Fruit fly (Drosophila melanogaster) whole organism, embryonic: Measurements from ENCODE around the gene CG34008.

Source experiments
- CG12155 ChIP-seq: fragments of 200-800 bp; sonication (Bioruptor generic); optimal IDR thresholded peaks from 3 replicates; lab custom pipeline; 2016; ENCODE audit warnings: missing biosample characterization, missing genetic modification characterization
- CG12236 ChIP-seq: fragments of 200-800 bp; sonication (Bioruptor generic); optimal IDR thresholded peaks from 2 replicates; lab custom pipeline; 2016; ENCODE audit warnings: missing biosample characterization, missing genetic modification characterization
- CG13424 ChIP-seq: fragments of 200-800 bp; sonication (Bioruptor generic); optimal IDR thresholded peaks from 2 replicates; lab custom pipeline; 2019; ENCODE audit warnings: missing biosample characterization, mild to moderate bottlenecking, missing genetic modification characterization, moderate library complexity
- CG1832 ChIP-seq: fragments of 200-800 bp; sonication (Bioruptor generic); optimal IDR thresholded peaks from 2 replicates; lab custom pipeline; 2017; ENCODE audit warnings: missing biosample characterization, mild to moderate bottlenecking, missing genetic modification characterization, inconsistent platforms
- CG2678 ChIP-seq: fragments of 200-800 bp; sonication (Bioruptor generic); optimal IDR thresholded peaks from 3 replicates; lab custom pipeline; 2019; ENCODE audit warnings: missing biosample characterization, mild to moderate bottlenecking, missing genetic modification characterization, moderate library complexity
- D19A ChIP-seq: fragments of 200-800 bp; optimal IDR thresholded peaks from 3 replicates; lab custom pipeline; 2019; ENCODE audit warnings: missing biosample characterization, mild to moderate bottlenecking, missing genetic modification characterization, moderate library complexity
- Max ChIP-seq: fragments of 200-800 bp; sonication (Bioruptor generic); optimal IDR thresholded peaks from 2 replicates; lab custom pipeline; 2016; ENCODE audit warnings: missing biosample characterization, mild to moderate bottlenecking, missing genetic modification characterization
- Sox102F ChIP-seq: fragments of 200-800 bp; sonication (Bioruptor generic); optimal IDR thresholded peaks from 2 replicates; lab custom pipeline; 2018; ENCODE audit warnings: missing biosample characterization, mild to moderate bottlenecking, missing genetic modification characterization, moderate library complexity
- run ChIP-seq: fragments of 200-800 bp; sonication (Bioruptor generic); optimal IDR thresholded peaks from 3 replicates; lab custom pipeline; 2018; ENCODE audit warnings: missing biosample characterization, mild to moderate bottlenecking, missing genetic modification characterization
- ssp ChIP-seq: fragments of 200-800 bp; sonication (Bioruptor generic); IDR thresholded peaks from 2 replicates; pipeline ENCODE4 v1.3.6; 2022; ENCODE audit warnings: missing biosample characterization, missing genetic modification characterization
- zf30C ChIP-seq: fragments of 200-800 bp; sonication (Bioruptor generic); optimal IDR thresholded peaks from 3 replicates; lab custom pipeline; 2018; ENCODE audit warnings: missing biosample characterization, mild to moderate bottlenecking, missing genetic modification characterization

dm6 chr3R:20593463-20593838, 12.1 kb upstream of the CG34008 start:
- TF ChIP-seq D19A (no peak), Sox102F (GFP tag; lab: Kevin White, UChicago) (no peak), CG12155 (GFP tag; lab: Kevin White, UChicago) (no peak), ssp (GFP tag; lab: Robert Waterston, UW) (no peak), CG2678 (tag; lab: Kevin White, UChicago) (no peak), run (no peak), zf30C (GFP tag; lab: Kevin White, UChicago) (no peak), CG13424 (tag; lab: Kevin White, UChicago) (no peak), CG12236 (GFP tag; lab: Kevin White, UChicago) (no peak), Max (no peak), CG1832 (GFP tag; lab: Kevin White, UChicago) (no peak)
